Fruit fly (Drosophila melanogaster) whole organism, embryonic: Measurements from ENCODE around the gene CG5592.
A peak's percentile ranks its signal among the peaks of the same experiment; 100 is the strongest.

Experiments
- CG10979 ChIP-seq: fragments of 200-800 bp; sonication (Bioruptor generic); optimal IDR thresholded peaks from 2 replicates; lab custom pipeline; 2018; ENCODE audit warnings: missing biosample characterization, mild to moderate bottlenecking, missing genetic modification characterization, moderate library complexity
- CG12104 ChIP-seq: fragments of 200-800 bp; sonication (Bioruptor generic); optimal IDR thresholded peaks from 3 replicates; lab custom pipeline; 2016; ENCODE audit warnings: missing biosample characterization, missing genetic modification characterization
- CG12744 ChIP-seq: fragments of 200-800 bp; sonication (Bioruptor generic); optimal IDR thresholded peaks from 2 replicates; lab custom pipeline; 2016; ENCODE audit warnings: missing biosample characterization, missing genetic modification characterization
- CG13894 ChIP-seq: fragments of 200-800 bp; sonication (Bioruptor generic); optimal IDR thresholded peaks from 3 replicates; lab custom pipeline; 2018; ENCODE audit warnings: missing biosample characterization, mild to moderate bottlenecking, missing genetic modification characterization, moderate library complexity
- CG15479 ChIP-seq: fragments of 200-800 bp; sonication (Bioruptor generic); optimal IDR thresholded peaks from 3 replicates; lab custom pipeline; 2019; ENCODE audit warnings: missing biosample characterization, mild to moderate bottlenecking, missing genetic modification characterization, moderate library complexity
- CG15601 ChIP-seq: fragments of 200-800 bp; sonication (Bioruptor generic); optimal IDR thresholded peaks from 3 replicates; lab custom pipeline; 2019; ENCODE audit warnings: missing biosample characterization, mild to moderate bottlenecking, missing genetic modification characterization, moderate library complexity
- CG16813 ChIP-seq: fragments of 200-800 bp; sonication (Bioruptor generic); IDR thresholded peaks from 3 replicates; pipeline ENCODE4 v1.3.6; 2022; ENCODE audit warnings: missing biosample characterization, missing genetic modification characterization; ENCODE audit not compliant: partially characterized antibody
- CG17361 ChIP-seq: fragments of 200-800 bp; sonication (Bioruptor generic); IDR thresholded peaks from 3 replicates; pipeline ENCODE4 v1.3.6; 2022; ENCODE audit warnings: missing biosample characterization, missing genetic modification characterization
- CG34224 ChIP-seq: fragments of 200-800 bp; sonication (Bioruptor generic); IDR thresholded peaks from 3 replicates; pipeline ENCODE4 v1.3.6; 2022; ENCODE audit warnings: missing biosample characterization, missing genetic modification characterization; ENCODE audit not compliant: partially characterized antibody
- CG4404 ChIP-seq: fragments of 200-800 bp; sonication (Bioruptor generic); IDR thresholded peaks from 2 replicates; pipeline ENCODE4 v1.3.6; 2022; ENCODE audit warnings: missing biosample characterization, missing genetic modification characterization
- CG4424 ChIP-seq: fragments of 200-800 bp; sonication (Bioruptor generic); optimal IDR thresholded peaks from 3 replicates; lab custom pipeline; 2016; ENCODE audit warnings: missing biosample characterization, missing genetic modification characterization
- CG5245 ChIP-seq: fragments of 200-800 bp; sonication (Bioruptor generic); optimal IDR thresholded peaks from 3 replicates; lab custom pipeline; 2016; ENCODE audit warnings: missing biosample characterization, missing genetic modification characterization
- CG5953 ChIP-seq: fragments of 200-800 bp; sonication (Bioruptor generic); IDR thresholded peaks from 2 replicates; pipeline ENCODE4 v1.3.6; 2022; ENCODE audit warnings: missing biosample characterization, missing genetic modification characterization
- CG7357 ChIP-seq: fragments of 200-800 bp; sonication (Bioruptor generic); IDR thresholded peaks from 3 replicates; pipeline ENCODE4 v1.3.6; 2022; ENCODE audit warnings: missing biosample characterization, missing genetic modification characterization
- CG7839 ChIP-seq: fragments of 200-800 bp; sonication (Bioruptor generic); optimal IDR thresholded peaks from 3 replicates; lab custom pipeline; 2018; ENCODE audit warnings: missing biosample characterization, mild to moderate bottlenecking, missing genetic modification characterization, moderate library complexity
- CoRest ChIP-seq: fragments of 200-800 bp; sonication (Bioruptor generic); optimal IDR thresholded peaks from 3 replicates; lab custom pipeline; 2018; ENCODE audit warnings: missing biosample characterization, mild to moderate bottlenecking, missing genetic modification characterization, moderate library complexity
- Doc3 ChIP-seq: fragments of 200-800 bp; sonication (Bioruptor generic); IDR thresholded peaks from 3 replicates; pipeline ENCODE4 v1.3.6; 2022; ENCODE audit warnings: missing biosample characterization, missing genetic modification characterization; ENCODE audit not compliant: partially characterized antibody
- Drgx ChIP-seq: fragments of 200-800 bp; sonication (Bioruptor generic); IDR thresholded peaks from 2 replicates; pipeline ENCODE4 v1.3.6; 2022; ENCODE audit warnings: missing biosample characterization, missing genetic modification characterization
- MBD-R2 ChIP-seq: fragments of 200-800 bp; sonication (Bioruptor generic); IDR thresholded peaks from 2 replicates; pipeline ENCODE4 v1.3.6; 2022; ENCODE audit warnings: missing biosample characterization, missing genetic modification characterization
- Ravus ChIP-seq: fragments of 200-800 bp; sonication (Bioruptor generic); IDR thresholded peaks from 2 replicates; pipeline ENCODE4 v1.3.6; 2022; ENCODE audit warnings: missing biosample characterization, missing genetic modification characterization
- ab ChIP-seq: fragments of 200-800 bp; sonication (Bioruptor generic); optimal IDR thresholded peaks from 2 replicates; lab custom pipeline; 2016; ENCODE audit warnings: missing biosample characterization, missing genetic modification characterization
- bsh ChIP-seq, 2 experiments: fragments of 200-800 bp; sonication (Bioruptor generic); optimal IDR thresholded peaks; 2 replicates each; lab custom pipeline; 2017 to 2018; ENCODE audit warnings: mild to moderate bottlenecking in 2 of 2, missing biosample characterization in 2 of 2, missing genetic modification characterization in 2 of 2, moderate library complexity in 1 of 2
- disco-r ChIP-seq: fragments of 200-800 bp; sonication (Bioruptor generic); optimal IDR thresholded peaks from 2 replicates; lab custom pipeline; 2016; ENCODE audit warnings: missing biosample characterization, missing genetic modification characterization
- dmrt11E ChIP-seq: fragments of 200-800 bp; sonication (Bioruptor generic); optimal IDR thresholded peaks from 3 replicates; lab custom pipeline; 2018; ENCODE audit warnings: missing biosample characterization, mild to moderate bottlenecking, missing genetic modification characterization, moderate library complexity
- dpn ChIP-seq, 2 experiments: fragments of 200-800 bp; sonication (Bioruptor generic); optimal IDR thresholded peaks; 3 replicates each; lab custom pipeline; 2016; ENCODE audit warnings: missing biosample characterization in 2 of 2, missing genetic modification characterization in 2 of 2
- dysf ChIP-seq: fragments of 200-800 bp; sonication (Bioruptor generic); IDR thresholded peaks from 3 replicates; pipeline ENCODE4 v1.3.6; 2022; ENCODE audit warnings: missing biosample characterization, missing genetic modification characterization
- exex ChIP-seq: fragments of 200-800 bp; sonication (Bioruptor generic); optimal IDR thresholded peaks from 4 replicates; lab custom pipeline; 2018; ENCODE audit warnings: missing biosample characterization, mild to moderate bottlenecking, missing genetic modification characterization, moderate library complexity
- eyg ChIP-seq: fragments of 200-800 bp; sonication (Bioruptor generic); optimal IDR thresholded peaks from 3 replicates; lab custom pipeline; 2016; ENCODE audit warnings: missing biosample characterization, missing genetic modification characterization
- ftz-f1 ChIP-seq: fragments of 200-800 bp; sonication (Bioruptor generic); optimal IDR thresholded peaks from 2 replicates; lab custom pipeline; 2016; ENCODE audit warnings: missing biosample characterization, missing genetic modification characterization
- inv ChIP-seq: fragments of 200-800 bp; sonication (Bioruptor generic); IDR thresholded peaks from 2 replicates; pipeline ENCODE4 v1.3.6; 2022; ENCODE audit warnings: missing biosample characterization, missing genetic modification characterization; ENCODE audit not compliant: partially characterized antibody
- lilli ChIP-seq: fragments of 200-800 bp; sonication (Bioruptor generic); optimal IDR thresholded peaks from 3 replicates; lab custom pipeline; 2016; ENCODE audit warnings: missing biosample characterization, missing genetic modification characterization
- luna ChIP-seq: fragments of 200-800 bp; sonication (Bioruptor generic); optimal IDR thresholded peaks from 2 replicates; lab custom pipeline; 2016; ENCODE audit warnings: missing biosample characterization, missing genetic modification characterization
- mirr ChIP-seq: fragments of 200-800 bp; sonication (Bioruptor generic); optimal IDR thresholded peaks from 3 replicates; lab custom pipeline; 2018; ENCODE audit warnings: missing biosample characterization, mild to moderate bottlenecking, missing genetic modification characterization
- nmo ChIP-seq: fragments of 200-800 bp; sonication (Bioruptor generic); optimal IDR thresholded peaks from 2 replicates; lab custom pipeline; 2018; ENCODE audit warnings: missing biosample characterization, mild to moderate bottlenecking, missing genetic modification characterization, moderate library complexity
- nom ChIP-seq: fragments of 200-800 bp; sonication (Bioruptor generic); optimal IDR thresholded peaks from 2 replicates; lab custom pipeline; 2017; ENCODE audit warnings: missing biosample characterization, missing genetic modification characterization, mild to moderate bottlenecking, moderate library complexity, missing genetic modification reagents
- pb ChIP-seq: fragments of 200-800 bp; sonication (Bioruptor generic); optimal IDR thresholded peaks from 3 replicates; lab custom pipeline; 2016; ENCODE audit warnings: missing biosample characterization, missing genetic modification characterization
- prd ChIP-seq, 3 experiments: fragments of >200 bp in 2 of 3; fragments of 200-800 bp in 1 of 3; sonication (Bioruptor generic) in 1 of 3; optimal IDR thresholded peaks in 2 of 3; IDR thresholded peaks in 1 of 3; 2 replicates in 2 of 3; 3 replicates in 1 of 3; pipeline versions ENCODE4 v1.3.6 to Lab custom; 2017 to 2022; ENCODE audit warnings: missing biosample characterization in 1 of 3, missing genetic modification characterization in 1 of 3
- ranshi ChIP-seq: fragments of 200-800 bp; sonication (Bioruptor generic); IDR thresholded peaks from 2 replicates; pipeline ENCODE4 v1.3.6; 2022; ENCODE audit warnings: missing biosample characterization, missing genetic modification characterization
- run ChIP-seq: fragments of 200-800 bp; sonication (Bioruptor generic); optimal IDR thresholded peaks from 3 replicates; lab custom pipeline; 2018; ENCODE audit warnings: missing biosample characterization, mild to moderate bottlenecking, missing genetic modification characterization
- sens ChIP-seq: fragments of 200-800 bp; sonication (Bioruptor generic); peaks from one replicate; lab custom pipeline; 2016; ENCODE audit warnings: missing biosample characterization, missing genetic modification characterization
- seq ChIP-seq: fragments of 200-800 bp; sonication (Bioruptor generic); IDR thresholded peaks from 2 replicates; pipeline ENCODE4 v1.3.6; 2022; ENCODE audit warnings: missing biosample characterization, missing genetic modification characterization
- toy ChIP-seq: fragments of 200-800 bp; sonication (Bioruptor generic); IDR thresholded peaks from 2 replicates; pipeline ENCODE4 v1.3.6; 2022; ENCODE audit warnings: missing biosample characterization, missing genetic modification characterization
- tup ChIP-seq: fragments of 200-800 bp; sonication (Bioruptor generic); optimal IDR thresholded peaks from 2 replicates; lab custom pipeline; 2016; ENCODE audit warnings: missing biosample characterization, mild to moderate bottlenecking, missing genetic modification characterization, moderate library complexity
- tx ChIP-seq: fragments of 200-800 bp; sonication (Bioruptor generic); optimal IDR thresholded peaks from 2 replicates; lab custom pipeline; 2016; ENCODE audit warnings: missing biosample characterization, missing genetic modification characterization
- z ChIP-seq: fragments of 200-800 bp; sonication (Bioruptor generic); IDR thresholded peaks from 3 replicates; pipeline ENCODE4 v1.3.6; 2022; ENCODE audit warnings: missing biosample characterization, missing genetic modification characterization

Gene CG5592

dm6 chr3L:5881310-5882208 lies 15.9 kb upstream of the CG5592 start (continued):
- TF ChIP-seq CG15601 (tag; lab: Kevin White, UChicago) (peak; percentile 48), luna (GFP tag; lab: Kevin White, UChicago) (no peak), inv (GFP tag; lab: Robert Waterston, UW) (no peak), exex (tag; lab: Kevin White, UChicago) (no peak), dysf (GFP tag; lab: Robert Waterston, UW) (0 out of 3 replicates have a peak, but pooled peaks have one; percentile 16), nom (GFP tag; lab: Kevin White, UChicago) (no peak), CG15479 (GFP tag; lab: Kevin White, UChicago) (no peak), lilli (GFP tag; lab: Kevin White, UChicago) (no peak), prd (optimal IDR thresholded peaks at IDR 0.05; lab: Kevin White, UChicago) (no peak), prd (GFP tag; IDR thresholded peaks at IDR 0.05; lab: Robert Waterston, UW) (no peak; the same call in 2 of the 3 replicates), sens (GFP tag; lab: Kevin White, UChicago) (peak; percentile 97), disco-r (no peak), CG10979 (peak; percentile 29), ab (GFP tag; lab: Kevin White, UChicago) (no peak), dmrt11E (peak; percentile 73), eyg (GFP tag; lab: Kevin White, UChicago) (peak; percentile 15), dpn (GFP tag; optimal IDR thresholded peaks at IDR 0.05; lab: Kevin White, UChicago) (peak; percentile 52 to 66), pb (GFP tag; lab: Kevin White, UChicago) (no peak), mirr (no peak), bsh (GFP tag; optimal IDR thresholded peaks at IDR 0.05; lab: Kevin White, UChicago) (peak in 1 of 2 experiments; percentile 60), CG7357 (GFP tag; lab: Robert Waterston, UW) (no peak; the same call in 2 of the 3 replicates), CG13894 (no peak), ranshi (GFP tag; lab: Robert Waterston, UW) (no peak), Doc3 (GFP tag; lab: Robert Waterston, UW) (no peak), CG4424 (GFP tag; lab: Kevin White, UChicago) (peak; percentile 11), CG16813 (GFP tag; lab: Robert Waterston, UW) (no peak), run (no peak), ftz-f1 (GFP tag; lab: Kevin White, UChicago) (no peak), Ravus (GFP tag; lab: Robert Waterston, UW) (no peak), CG12104 (GFP tag; lab: Kevin White, UChicago) (peak; percentile 43), nmo (GFP tag; lab: Kevin White, UChicago) (peak; percentile 76), CG17361 (GFP tag; lab: Robert Waterston, UW) (no peak), z (no peak), tx (GFP tag; lab: Kevin White, UChicago) (peak; percentile 3), CG7839 (tag; lab: Kevin White, UChicago) (peak; percentile 84), CG12744 (GFP tag; lab: Kevin White, UChicago) (peak; percentile 38), CoRest (tag; lab: Kevin White, UChicago) (peak; percentile 77), CG4404 (GFP tag; lab: Robert Waterston, UW) (no peak), tup (GFP tag; lab: Kevin White, UChicago) (no peak), toy (GFP tag; lab: Robert Waterston, UW) (no peak), CG34224 (GFP tag; lab: Robert Waterston, UW) (no peak), MBD-R2 (GFP tag; lab: Robert Waterston, UW) (no peak), seq (peak; percentile 63; the same call in 1 of the 2 replicates), CG5953 (GFP tag; lab: Robert Waterston, UW) (no peak), Drgx (GFP tag; lab: Robert Waterston, UW) (no peak), CG5245 (no peak)
